Fruit fly (Drosophila melanogaster): ENCODE data around the gene CG42827.
A peak's percentile ranks its signal among the peaks of the same experiment; 100 is the strongest.

CG42827 gene

DNA sequence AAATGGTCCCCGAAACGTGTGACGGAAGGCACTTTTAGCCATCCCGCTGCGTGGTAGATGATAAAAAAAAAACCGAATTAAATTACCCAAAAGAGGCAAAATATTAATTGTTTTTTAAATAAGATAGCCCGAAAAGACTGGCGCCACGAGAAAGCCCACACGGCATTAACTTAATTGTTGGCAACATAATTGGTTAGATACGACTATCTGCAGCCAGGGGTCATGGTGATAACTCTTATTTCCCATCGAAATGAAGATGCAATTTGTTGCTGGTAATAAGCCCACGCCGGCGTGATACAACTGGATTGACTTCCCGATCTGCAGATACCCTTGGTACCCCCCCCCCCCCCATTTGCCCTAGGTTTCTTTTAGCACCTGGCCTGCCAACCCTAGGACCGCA lies 45.0 kb upstream of the CG42827 start:
- TF ChIP-seq dl (GFP tag; optimal IDR thresholded peaks at IDR 0.05; ENCODE audit: insufficient read depth in 1 of 2, partially characterized antibody in 2 of 2) (no peak), GATAd (GFP tag; optimal IDR thresholded peaks at IDR 0.05) (no peak), Dfd (GFP tag; optimal IDR thresholded peaks at IDR 0.05) (peak; percentile 84), woc (GFP tag; optimal IDR thresholded peaks at IDR 0.05) (no peak), sv (GFP tag; optimal IDR thresholded peaks at IDR 0.05) (no peak), fru (GFP tag; optimal IDR thresholded peaks at IDR 0.05) (no peak)

DNA sequence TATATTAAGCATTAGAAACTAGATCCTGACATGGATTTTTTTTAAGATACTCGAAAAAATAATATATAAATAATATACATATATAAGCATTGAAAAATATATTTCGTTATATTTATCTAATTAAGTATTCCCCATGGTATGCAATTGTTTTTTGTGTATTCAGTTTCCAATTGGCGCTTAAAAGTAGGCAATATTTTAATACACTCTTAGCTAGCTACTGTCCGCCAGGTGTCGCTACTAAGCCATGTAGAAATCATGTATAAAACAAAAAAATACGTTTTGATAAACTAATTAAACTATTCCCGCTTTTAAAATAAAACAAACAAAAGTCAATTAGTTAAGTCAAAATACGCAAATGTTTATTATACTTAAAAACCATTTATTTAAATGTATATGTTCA lies 41.4 kb upstream of the CG42827 start:
- TF ChIP-seq N (GFP tag; optimal IDR thresholded peaks at IDR 0.05) (peak; percentile 29), HLH106 (tag; optimal IDR thresholded peaks at IDR 0.05) (peak; percentile 9), Mio (GFP tag; optimal IDR thresholded peaks at IDR 0.05) (no peak), woc (GFP tag; optimal IDR thresholded peaks at IDR 0.05) (no peak), Jra (GFP tag; optimal IDR thresholded peaks at IDR 0.05) (no peak), Vsx2 (GFP tag; optimal IDR thresholded peaks at IDR 0.05; ENCODE audit: partially characterized antibody) (peak; percentile 79), Myc (optimal IDR thresholded peaks at IDR 0.05) (peak; percentile 85), psq (GFP tag; optimal IDR thresholded peaks at IDR 0.05) (no peak), dl (GFP tag; optimal IDR thresholded peaks at IDR 0.05; ENCODE audit: insufficient read depth in 1 of 2, partially characterized antibody in 2 of 2) (no peak), dmrt93B (GFP tag; optimal IDR thresholded peaks at IDR 0.05) (no peak), Abd-B (GFP tag; optimal IDR thresholded peaks at IDR 0.05) (no peak), tai (GFP tag; optimal IDR thresholded peaks at IDR 0.05) (no peak), rgr (GFP tag; optimal IDR thresholded peaks at IDR 0.05) (no peak), sage (GFP tag; optimal IDR thresholded peaks at IDR 0.05) (no peak)

- TF ChIP-seq sv (GFP tag; optimal IDR thresholded peaks at IDR 0.05) (no peak), sage (GFP tag; optimal IDR thresholded peaks at IDR 0.05) (no peak), Hnf4 (GFP tag; optimal IDR thresholded peaks at IDR 0.05) (no peak), Dfd (GFP tag; optimal IDR thresholded peaks at IDR 0.05) (no peak), woc (GFP tag; optimal IDR thresholded peaks at IDR 0.05) (no peak), Hr78 (GFP tag; optimal IDR thresholded peaks at IDR 0.05) (no peak), h (GFP tag; optimal IDR thresholded peaks at IDR 0.05) (peak; percentile 34), OdsH (GFP tag; optimal IDR thresholded peaks at IDR 0.05) (no peak), Myc (optimal IDR thresholded peaks at IDR 0.05) (no peak), Sp1 (GFP tag; optimal IDR thresholded peaks at IDR 0.05) (no peak), brk (GFP tag; optimal IDR thresholded peaks at IDR 0.05) (no peak), Mio (GFP tag; optimal IDR thresholded peaks at IDR 0.05) (no peak), CrebA (GFP tag; optimal IDR thresholded peaks at IDR 0.05; ENCODE audit: borderline replicate concordance) (no peak), foxo (GFP tag; optimal IDR thresholded peaks at IDR 0.05) (no peak), Vsx2 (GFP tag; optimal IDR thresholded peaks at IDR 0.05; ENCODE audit: partially characterized antibody) (no peak), Dif (GFP tag; optimal IDR thresholded peaks at IDR 0.05; ENCODE audit: partially characterized antibody) (no peak), Hr83 (GFP tag; optimal IDR thresholded peaks at IDR 0.05; ENCODE audit: poor library complexity, severe bottlenecking) (no peak), dl (GFP tag; optimal IDR thresholded peaks at IDR 0.05; ENCODE audit: insufficient read depth in 1 of 2, partially characterized antibody in 2 of 2) (no peak), tai (GFP tag; optimal IDR thresholded peaks at IDR 0.05) (no peak), Rel (GFP tag; optimal IDR thresholded peaks at IDR 0.05) (no peak), Rel (tag; optimal IDR thresholded peaks at IDR 0.05) (no peak), br (GFP tag; optimal IDR thresholded peaks at IDR 0.05) (peak; percentile 2), jim (GFP tag; optimal IDR thresholded peaks at IDR 0.05) (no peak), GATAd (GFP tag; optimal IDR thresholded peaks at IDR 0.05) (no peak), usp (GFP tag; optimal IDR thresholded peaks at IDR 0.05) (no peak), ey (GFP tag; optimal IDR thresholded peaks at IDR 0.05) (peak; percentile 35), rgr (GFP tag; optimal IDR thresholded peaks at IDR 0.05) (peak; percentile 23), lola (GFP tag; optimal IDR thresholded peaks at IDR 0.05) (no peak)
Observed at dm6 chr3R:23331865-23332367, 40.8 kb upstream of the CG42827 start.
